Worm (Caenorhabditis elegans): ENCODE results near the gene grd-8.

- no peak for TF ChIP-seq tbx-8 (GFP tag; optimal IDR thresholded peaks at IDR 0.05)
- no peak for TF ChIP-seq nhr-12 (tag; optimal IDR thresholded peaks at IDR 0.05)
- no peak for TF ChIP-seq unc-39 (tag; optimal IDR thresholded peaks at IDR 0.05)
- TF ChIP-seq ces-1 (GFP tag; optimal IDR thresholded peaks at IDR 0.05), result no peak
- no peak for TF ChIP-seq unc-62 (GFP tag; optimal IDR thresholded peaks at IDR 0.05)
- no peak for TF ChIP-seq elt-3 (tag; optimal IDR thresholded peaks at IDR 0.05)
- TF ChIP-seq lsy-2 (tag; optimal IDR thresholded peaks at IDR 0.05), result no peak
- TF ChIP-seq mab-5 (tag; optimal IDR thresholded peaks at IDR 0.05), result no peak
- no peak for TF ChIP-seq elt-1 (tag; optimal IDR thresholded peaks at IDR 0.05; ENCODE audit: borderline replicate concordance, insufficient read depth)
- TF ChIP-seq nhr-76 (tag; optimal IDR thresholded peaks at IDR 0.05), result no peak
- no peak for TF ChIP-seq ceh-39 (tag; optimal IDR thresholded peaks at IDR 0.05)
- TF ChIP-seq nhr-237 (tag; optimal IDR thresholded peaks at IDR 0.05), result no peak
- no peak for TF ChIP-seq pha-4 (tag; optimal IDR thresholded peaks at IDR 0.05)
Measured at ce11 chrV:7836911-7837310, 5.4 kb upstream of the grd-8 start, which contains the start of gene txt-5.
